Fruit fly (Drosophila melanogaster): Measurements from ENCODE around the gene CG31099.

- TF ChIP-seq usp (GFP tag; optimal IDR thresholded peaks at IDR 0.05) (no peak), psq (optimal IDR thresholded peaks at IDR 0.05) (no peak), pan (optimal IDR thresholded peaks at IDR 0.05) (no peak), Dll (optimal IDR thresholded peaks at IDR 0.05) (no peak), CG8478 (optimal IDR thresholded peaks at IDR 0.05) (no peak), EcR (GFP tag; optimal IDR thresholded peaks at IDR 0.05) (no peak)
These were observed 47.2 kb upstream of the CG31099 start, which contains the start of gene ND-49L for dm6 chr3R:25357985-25358384.
